Worm (Caenorhabditis elegans) whole organism, early embryonic: ENCODE measurements around the gene T11F8.12.

Experiments used
- B0310.2 ChIP-seq: sonication (generic microtip); optimal IDR thresholded peaks from 2 replicates; lab custom pipeline; 2016; ENCODE audit warnings: mild to moderate bottlenecking, missing genetic modification characterization, missing compliant biosample characterization
- ama-1 ChIP-seq: fragments of 150-350 bp; optimal IDR thresholded peaks from 2 replicates; lab custom pipeline; 2014
- ets-7 ChIP-seq: sonication (generic microtip); optimal IDR thresholded peaks from 2 replicates; lab custom pipeline; 2016; ENCODE audit warnings: missing genotype, missing genetic modification characterization, missing compliant biosample characterization
- hmbx-1 ChIP-seq: sonication (generic microtip); optimal IDR thresholded peaks from 2 replicates; lab custom pipeline; 2016; ENCODE audit warnings: mild to moderate bottlenecking, missing genetic modification characterization, missing compliant biosample characterization
- pes-1 ChIP-seq: fragments of 200-800 bp; sonication (Bioruptor generic); IDR thresholded peaks from 2 replicates; pipeline ENCODE4 v1.3.6; 2022; ENCODE audit warnings: missing genetic modification reagents, missing genetic modification characterization, missing compliant biosample characterization
- sea-1 ChIP-seq: fragments of 200-800 bp; sonication (Bioruptor generic); conservative IDR thresholded peaks from 2 replicates; pipeline ENCODE4 v1.3.6; 2022; ENCODE audit warnings: missing genetic modification characterization, missing compliant biosample characterization
- tra-4 ChIP-seq: sonication (generic microtip); optimal IDR thresholded peaks from 2 replicates; lab custom pipeline; 2017; ENCODE audit warnings: missing genetic modification characterization, missing compliant biosample characterization

DNA sequence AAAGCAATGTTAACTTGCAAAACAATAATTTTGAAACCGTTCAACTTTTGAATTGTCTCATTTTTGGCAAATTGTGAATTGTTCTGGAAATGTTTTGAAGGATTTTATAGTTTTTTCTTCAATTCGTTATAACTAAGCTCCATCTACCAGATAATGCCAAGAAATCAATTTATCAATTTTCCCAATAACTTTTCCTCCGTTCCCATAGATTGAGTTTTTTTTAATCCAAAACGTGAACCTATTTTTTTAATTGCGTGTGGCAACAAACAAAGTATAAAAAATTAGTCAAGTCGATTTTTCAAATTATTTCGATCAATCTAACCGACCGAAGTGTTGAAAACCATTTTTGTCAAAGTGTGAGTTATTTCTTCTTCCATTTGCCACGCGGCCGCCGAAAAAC is 29.5 kb downstream of the T11F8.12 start, which contains the start of gene Y4C6A.4:
- no peak for TF ChIP-seq sea-1 (GFP tag; lab: Robert Waterston, UW)
- no peak for TF ChIP-seq tra-4 (tag; lab: Kevin White, UChicago)
- TF ChIP-seq hmbx-1 = no peak
- no peak for TF ChIP-seq ama-1
- TF ChIP-seq B0310.2 (tag; lab: Kevin White, UChicago) = no peak
- no peak for TF ChIP-seq ets-7 (tag; lab: Kevin White, UChicago)
- no peak for TF ChIP-seq pes-1 (GFP tag; lab: Robert Waterston, UW)
